Worm (Caenorhabditis elegans) whole organism, L4/young adult: ENCODE measurements around the gene nhr-4.

Source experiments
- W03F9.2 ChIP-seq: fragments of 150-350 bp; optimal IDR thresholded peaks from 2 replicates; lab custom pipeline; 2014; ENCODE audit warnings: missing biosample characterization, missing genetic modification characterization
- dao-5 ChIP-seq: sonication (generic microtip); optimal IDR thresholded peaks from 2 replicates; lab custom pipeline; 2016; ENCODE audit warnings: missing genotype, missing genetic modification characterization, moderate library complexity, missing compliant biosample characterization
- him-1 ChIP-seq: sonication (generic microtip); optimal IDR thresholded peaks from 2 replicates; lab custom pipeline; 2016; ENCODE audit warnings: missing genotype, missing genetic modification reagents, missing genetic modification characterization, missing compliant biosample characterization

The nhr-4 gene

ce11 chrIV:9852818-9853466 is 26.2 kb upstream of the nhr-4 start:
- TF ChIP-seq dao-5 (no peak), him-1 (tag; lab: Kevin White, UChicago) (no peak), W03F9.2 (tag; lab: Kevin White, UChicago) (no peak)

ce11 chrIV:9854952-9855351 is 24.2 kb upstream of the nhr-4 start:
- TF ChIP-seq him-1 (tag; lab: Kevin White, UChicago) (no peak), dao-5 (no peak), W03F9.2 (tag; lab: Kevin White, UChicago) (no peak)

ce11 chrIV:9855712-9856111 is 23.4 kb upstream of the nhr-4 start, which contains the start of gene K07F5.12:
K07F5.12 (plus strand) TSS chrIV:9856012.
- no peak for TF ChIP-seq dao-5

ce11 chrIV:9857952-9858488 is 21.1 kb upstream of the nhr-4 start, which contains the start of gene npp-1:
npp-1 (plus strand) TSS chrIV:9858488.
- TF ChIP-seq him-1 (tag; lab: Kevin White, UChicago) = no peak
- TF ChIP-seq W03F9.2 (tag; lab: Kevin White, UChicago) = peak; percentile 75

ce11 chrIV:9858970-9859369 is 20.2 kb upstream of the nhr-4 start:
- TF ChIP-seq him-1 (tag; lab: Kevin White, UChicago) = no peak
- no peak for TF ChIP-seq W03F9.2 (tag; lab: Kevin White, UChicago)
- TF ChIP-seq dao-5 = no peak

- TF ChIP-seq dao-5 (no peak), W03F9.2 (tag; lab: Kevin White, UChicago) (no peak), him-1 (tag; lab: Kevin White, UChicago) (no peak)
These were observed 17.2 kb upstream of the nhr-4 start, which contains the start of gene K07F5.14 for ce11 chrIV:9861921-9862320. K07F5.14 (plus strand) TSS chrIV:9862221.

ce11 chrIV:9863817-9864216 is 15.3 kb upstream of the nhr-4 start, which contains the start of gene K07F5.16:
K07F5.16 (plus strand) TSS chrIV:9864117.
- no peak for TF ChIP-seq him-1 (tag; lab: Kevin White, UChicago)
- TF ChIP-seq dao-5 = no peak
- no peak for TF ChIP-seq W03F9.2 (tag; lab: Kevin White, UChicago)

- TF ChIP-seq him-1 (tag; lab: Kevin White, UChicago) = no peak
- TF ChIP-seq dao-5 = no peak
- no peak for TF ChIP-seq W03F9.2 (tag; lab: Kevin White, UChicago)
These were observed 14.4 kb upstream of the nhr-4 start, which contains the start of the genes K07F5.15 and K07F5.22 for ce11 chrIV:9864778-9865177. K07F5.15 (plus strand) TSS chrIV:9865078. K07F5.22 (plus strand) TSS chrIV:9865078.

ce11 chrIV:9866865-9867264 is 12.3 kb upstream of the nhr-4 start:
- TF ChIP-seq dao-5 (no peak), W03F9.2 (tag; lab: Kevin White, UChicago) (no peak), him-1 (tag; lab: Kevin White, UChicago) (no peak)

- TF ChIP-seq W03F9.2 (tag; lab: Kevin White, UChicago) (no peak), him-1 (tag; lab: Kevin White, UChicago) (no peak), dao-5 (no peak)
These were observed 11.2 kb upstream of the nhr-4 start for ce11 chrIV:9867915-9868314.

- no peak for TF ChIP-seq W03F9.2 (tag; lab: Kevin White, UChicago)
- no peak for TF ChIP-seq dao-5
- TF ChIP-seq him-1 (tag; lab: Kevin White, UChicago) = no peak
These were observed 9.8 kb upstream of the nhr-4 start for ce11 chrIV:9869344-9869743.

- TF ChIP-seq dao-5 (no peak), W03F9.2 (tag; lab: Kevin White, UChicago) (no peak), him-1 (tag; lab: Kevin White, UChicago) (no peak)
These were observed 6.9 kb upstream of the nhr-4 start for ce11 chrIV:9872210-9872609.

ce11 chrIV:9872786-9873185 is 6.3 kb upstream of the nhr-4 start:
- TF ChIP-seq him-1 (tag; lab: Kevin White, UChicago) = no peak
- no peak for TF ChIP-seq W03F9.2 (tag; lab: Kevin White, UChicago)

- TF ChIP-seq dao-5 (no peak), W03F9.2 (tag; lab: Kevin White, UChicago) (peak; percentile 30)
These were observed 5.3 kb upstream of the nhr-4 start for ce11 chrIV:9873837-9874236.

- TF ChIP-seq him-1 (tag; lab: Kevin White, UChicago) (no peak), dao-5 (no peak), W03F9.2 (tag; lab: Kevin White, UChicago) (no peak)
These were observed 3.5 kb upstream of the nhr-4 start for ce11 chrIV:9875646-9876045.
